Worm (Caenorhabditis elegans) whole organism, L2 larva: Measurements from ENCODE around the gene srxa-10.
A peak's percentile ranks its signal among the peaks of the same experiment; 100 is the strongest.

Experiments used
- C34F6.9 ChIP-seq: fragments of 150-350 bp; optimal IDR thresholded peaks from 2 replicates; lab custom pipeline; 2014; ENCODE audit warnings: missing biosample characterization, missing genetic modification characterization
- F13H6.1 ChIP-seq: sonication (generic microtip); optimal IDR thresholded peaks from 2 replicates; lab custom pipeline; 2016; ENCODE audit warnings: missing genetic modification characterization, missing compliant biosample characterization
- Y55F3AM.14 ChIP-seq: fragments of 200-800 bp; sonication (Bioruptor generic); optimal IDR thresholded peaks from 2 replicates; lab custom pipeline; 2018; ENCODE audit warnings: mild to moderate bottlenecking, missing genetic modification characterization, missing compliant biosample characterization
- ZK546.5 ChIP-seq: sonication (generic microtip); optimal IDR thresholded peaks from 2 replicates; lab custom pipeline; 2017; ENCODE audit warnings: missing biosample characterization, missing genetic modification characterization
- alr-1 ChIP-seq: fragments of 150-350 bp; optimal IDR thresholded peaks from 2 replicates; lab custom pipeline; 2014; ENCODE audit warnings: missing biosample characterization, missing genetic modification characterization
- aly-2 ChIP-seq: fragments of 150-350 bp; optimal IDR thresholded peaks from 2 replicates; lab custom pipeline; 2014; ENCODE audit warnings: missing biosample characterization, missing genetic modification characterization
- ama-1 ChIP-seq: fragments of 150-350 bp; optimal IDR thresholded peaks from 2 replicates; lab custom pipeline; 2018; ENCODE audit warnings: inconsistent platforms
- blmp-1 ChIP-seq: sonication (generic microtip); optimal IDR thresholded peaks from 2 replicates; lab custom pipeline; 2017; ENCODE audit warnings: missing genetic modification characterization, mild to moderate bottlenecking, missing compliant biosample characterization, antibody characterized with exemption, moderate library complexity; ENCODE audit not compliant: insufficient read depth
- ceh-16 ChIP-seq: fragments of 150-350 bp; optimal IDR thresholded peaks from 2 replicates; lab custom pipeline; 2014; ENCODE audit warnings: missing biosample characterization, missing genetic modification characterization
- ceh-82 ChIP-seq: fragments of 150-350 bp; optimal IDR thresholded peaks from 2 replicates; lab custom pipeline; 2014; ENCODE audit warnings: missing biosample characterization, missing genetic modification characterization
- crh-2 ChIP-seq: sonication (generic microtip); optimal IDR thresholded peaks from 2 replicates; lab custom pipeline; 2017; ENCODE audit warnings: missing biosample characterization, missing genetic modification characterization
- dmd-4 ChIP-seq: sonication (generic microtip); optimal IDR thresholded peaks from 2 replicates; lab custom pipeline; 2017; ENCODE audit warnings: missing biosample characterization, missing genetic modification characterization
- egl-27 ChIP-seq: sonication (generic microtip); optimal IDR thresholded peaks from 3 replicates; lab custom pipeline; 2017; ENCODE audit warnings: missing biosample characterization, missing genetic modification reagents, missing genetic modification characterization
- elt-3 ChIP-seq: sonication (generic microtip); optimal IDR thresholded peaks from 2 replicates; lab custom pipeline; 2017; ENCODE audit warnings: missing biosample characterization, missing genetic modification characterization
- gmeb-1 ChIP-seq: fragments of 150-350 bp; optimal IDR thresholded peaks from 2 replicates; lab custom pipeline; 2014; ENCODE audit warnings: missing biosample characterization, missing genetic modification characterization
- lin-11 ChIP-seq: fragments of 150-350 bp; sonication (generic microtip); optimal IDR thresholded peaks from 2 replicates; lab custom pipeline; 2014; ENCODE audit warnings: missing biosample characterization, missing genetic modification characterization, inconsistent platforms, mixed read lengths
- lin-13 ChIP-seq: fragments of 150-350 bp; optimal IDR thresholded peaks from 2 replicates; lab custom pipeline; 2014; ENCODE audit warnings: missing biosample characterization, missing genetic modification reagents, missing genetic modification characterization
- lsy-2 ChIP-seq, 2 experiments: fragments of 150-350 bp in 1 of 2; sonication (generic microtip) in 1 of 2; optimal IDR thresholded peaks; 2 replicates each; lab custom pipeline; 2014 to 2017; ENCODE audit warnings: missing biosample characterization in 2 of 2, missing genetic modification characterization in 2 of 2
- mab-5 ChIP-seq: fragments of 150-350 bp; optimal IDR thresholded peaks from 2 replicates; lab custom pipeline; 2014; ENCODE audit warnings: missing biosample characterization, missing genetic modification characterization
- mbf-1 ChIP-seq: sonication (generic microtip); optimal IDR thresholded peaks from 2 replicates; lab custom pipeline; 2017; ENCODE audit warnings: missing biosample characterization, missing genetic modification characterization
- mdl-1 ChIP-seq, 2 experiments: fragments of 150-350 bp in 1 of 2; sonication (generic microtip) in 1 of 2; optimal IDR thresholded peaks; 2 replicates each; lab custom pipeline; 2017; ENCODE audit warnings: missing biosample characterization in 2 of 2, missing genetic modification characterization in 2 of 2
- nhr-11 ChIP-seq: fragments of 150-350 bp; optimal IDR thresholded peaks from 2 replicates; lab custom pipeline; 2014; ENCODE audit warnings: missing biosample characterization, missing genetic modification characterization
- nhr-12 ChIP-seq: fragments of 150-350 bp; optimal IDR thresholded peaks from 2 replicates; lab custom pipeline; 2014; ENCODE audit warnings: missing biosample characterization, missing genetic modification characterization
- nhr-129 ChIP-seq: fragments of 150-350 bp; optimal IDR thresholded peaks from 2 replicates; lab custom pipeline; 2014; ENCODE audit warnings: missing biosample characterization, missing genetic modification characterization
- nhr-21 ChIP-seq: fragments of 150-350 bp; optimal IDR thresholded peaks from 2 replicates; lab custom pipeline; 2014; ENCODE audit warnings: missing biosample characterization, missing genetic modification characterization
- nhr-237 ChIP-seq: fragments of 150-350 bp; optimal IDR thresholded peaks from 2 replicates; lab custom pipeline; 2014; ENCODE audit warnings: missing biosample characterization, missing genetic modification characterization
- nhr-25 ChIP-seq: fragments of 150-350 bp; sonication (generic microtip); optimal IDR thresholded peaks from 3 replicates; lab custom pipeline; 2014; ENCODE audit warnings: missing biosample characterization, missing genetic modification characterization
- nhr-6 ChIP-seq: fragments of 150-350 bp; optimal IDR thresholded peaks from 2 replicates; lab custom pipeline; 2014; ENCODE audit warnings: missing biosample characterization, missing genetic modification characterization
- peb-1 ChIP-seq: fragments of 150-350 bp; optimal IDR thresholded peaks from 2 replicates; lab custom pipeline; 2014; ENCODE audit warnings: missing biosample characterization, missing genetic modification characterization
- sem-4 ChIP-seq: fragments of 150-350 bp; optimal IDR thresholded peaks from 2 replicates; lab custom pipeline; 2014; ENCODE audit warnings: missing biosample characterization, missing genetic modification reagents, missing genetic modification characterization
- skn-1 ChIP-seq: sonication (generic microtip); optimal IDR thresholded peaks from 2 replicates; lab custom pipeline; 2017; ENCODE audit warnings: missing biosample characterization, missing genetic modification characterization
- sma-3 ChIP-seq: sonication (generic microtip); optimal IDR thresholded peaks from 2 replicates; lab custom pipeline; 2016; ENCODE audit warnings: missing genetic modification reagents, missing genetic modification characterization, missing compliant biosample characterization
- sma-9 ChIP-seq, 2 experiments: fragments of 150-350 bp in 1 of 2; sonication (generic microtip) in 1 of 2; optimal IDR thresholded peaks; 2 replicates each; lab custom pipeline; 2014 to 2016; ENCODE audit warnings: missing genetic modification characterization in 2 of 2, mild to moderate bottlenecking in 1 of 2, missing biosample characterization in 1 of 2, missing compliant biosample characterization in 1 of 2, missing genetic modification reagents in 1 of 2, moderate library complexity in 1 of 2
- snpc-4 ChIP-seq: fragments of 150-350 bp; optimal IDR thresholded peaks from 2 replicates; lab custom pipeline; 2014; ENCODE audit warnings: missing biosample characterization, missing genetic modification characterization
- unc-39 ChIP-seq: fragments of 150-350 bp; optimal IDR thresholded peaks from 2 replicates; lab custom pipeline; 2014; ENCODE audit warnings: missing biosample characterization, missing genetic modification characterization
- unc-55 ChIP-seq: fragments of 150-350 bp; sonication (generic microtip); optimal IDR thresholded peaks from 3 replicates; lab custom pipeline; 2014; ENCODE audit warnings: missing biosample characterization, missing genetic modification reagents, missing genetic modification characterization
- unc-62 ChIP-seq: fragments of 150-350 bp; optimal IDR thresholded peaks from 2 replicates; lab custom pipeline; 2014; ENCODE audit warnings: missing biosample characterization, missing genetic modification reagents, missing genetic modification characterization
- ztf-1 ChIP-seq: fragments of 200-800 bp; sonication (Bioruptor generic); conservative IDR thresholded peaks from 2 replicates; pipeline ENCODE4 v1.3.6; 2022; ENCODE audit warnings: missing genetic modification characterization, missing compliant biosample characterization
- ztf-4 ChIP-seq: fragments of 150-350 bp; optimal IDR thresholded peaks from 2 replicates; lab custom pipeline; 2014; ENCODE audit warnings: missing biosample characterization, missing genetic modification characterization

Gene srxa-10

ce11 chrIII:9817087-9817612 is 20.8 kb upstream of the srxa-10 start, which contains the start of gene cnx-1 (continued):
- no peak for TF ChIP-seq blmp-1 (tag; lab: Kevin White, UChicago)
- no peak for TF ChIP-seq unc-62 (GFP tag; lab: Kevin White, UChicago)
- TF ChIP-seq snpc-4, result no peak
- TF ChIP-seq egl-27 (tag; lab: Kevin White, UChicago), result no peak
- peak; percentile 10 for TF ChIP-seq crh-2
- no peak for TF ChIP-seq alr-1 (tag; lab: Kevin White, UChicago)
- no peak for TF ChIP-seq mbf-1
- no peak for TF ChIP-seq aly-2 (tag; lab: Kevin White, UChicago)
- no peak for TF ChIP-seq unc-39 (tag; lab: Kevin White, UChicago)
- no peak for TF ChIP-seq dmd-4 (tag; lab: Kevin White, UChicago)

- no peak for TF ChIP-seq sem-4 (tag; lab: Kevin White, UChicago)
- TF ChIP-seq nhr-12 (tag; lab: Kevin White, UChicago), result no peak
- no peak for TF ChIP-seq unc-62 (GFP tag; lab: Kevin White, UChicago)
- TF ChIP-seq unc-55 (GFP tag; lab: Kevin White, UChicago), result no peak
- TF ChIP-seq mdl-1 (tag; optimal IDR thresholded peaks at IDR 0.05; lab: Kevin White, UChicago), result no peak
- TF ChIP-seq lsy-2 (tag; optimal IDR thresholded peaks at IDR 0.05; lab: Kevin White, UChicago), result no peak
- TF ChIP-seq mbf-1, result no peak
- no peak for TF ChIP-seq mab-5 (tag; lab: Kevin White, UChicago)
- no peak for TF ChIP-seq lin-11 (tag; lab: Kevin White, UChicago)
- TF ChIP-seq lin-13, result no peak
- no peak for TF ChIP-seq F13H6.1 (tag; lab: Kevin White, UChicago)
- no peak for TF ChIP-seq ZK546.5 (tag; lab: Kevin White, UChicago)
- TF ChIP-seq ceh-16 (tag; lab: Kevin White, UChicago), result no peak
- no peak for TF ChIP-seq skn-1 (tag; lab: Kevin White, UChicago)
- TF ChIP-seq C34F6.9, result no peak
Measured at ce11 chrIII:9813146-9813545, 16.8 kb upstream of the srxa-10 start, which contains the start of gene ZK632.14. TSS of gene ZK632.14 (plus strand) at chrIII:9813446.

ce11 chrIII:9808179-9808578 is 11.8 kb upstream of the srxa-10 start, which contains the start of gene gtap-2:
TSS of gene gtap-2 (plus strand) at chrIII:9808544.
- TF ChIP-seq peb-1 (no peak), C34F6.9 (peak; percentile 69), unc-55 (GFP tag; lab: Kevin White, UChicago) (peak; percentile 64), elt-3 (tag; lab: Kevin White, UChicago) (no peak), nhr-11 (tag; lab: Kevin White, UChicago) (no peak), nhr-237 (tag; lab: Kevin White, UChicago) (no peak), ztf-1 (GFP tag; lab: Robert Waterston, UW) (no peak), mdl-1 (tag; optimal IDR thresholded peaks at IDR 0.05; lab: Kevin White, UChicago) (no peak), mab-5 (tag; lab: Kevin White, UChicago) (no peak), lsy-2 (tag; optimal IDR thresholded peaks at IDR 0.05; lab: Kevin White, UChicago) (peak in 1 of 2 experiments; percentile 65), nhr-6 (tag; lab: Kevin White, UChicago) (no peak), gmeb-1 (no peak), sma-9 (GFP tag; optimal IDR thresholded peaks at IDR 0.05; lab: Kevin White, UChicago) (peak; percentile 15), sma-9 (tag; optimal IDR thresholded peaks at IDR 0.05; lab: Kevin White, UChicago) (no peak)

ce11 chrIII:9807560-9808046 is 11.3 kb upstream of the srxa-10 start:
- TF ChIP-seq mdl-1 (tag; optimal IDR thresholded peaks at IDR 0.05; lab: Kevin White, UChicago) (peak in 1 of 2 experiments; percentile 28), nhr-25 (peak; percentile 75), ama-1 (lab: Kevin White, UChicago) (peak; percentile 80), gmeb-1 (peak; percentile 52), Y55F3AM.14 (GFP tag; lab: Kevin White, UChicago) (peak; percentile 3), ceh-16 (tag; lab: Kevin White, UChicago) (no peak), ztf-4 (tag; lab: Kevin White, UChicago) (peak; percentile 14), lin-11 (tag; lab: Kevin White, UChicago) (no peak), peb-1 (no peak), blmp-1 (tag; lab: Kevin White, UChicago) (peak; percentile 46), crh-2 (peak; percentile 23), nhr-237 (tag; lab: Kevin White, UChicago) (no peak), nhr-6 (tag; lab: Kevin White, UChicago) (no peak), sma-9 (GFP tag; optimal IDR thresholded peaks at IDR 0.05; lab: Kevin White, UChicago) (peak; percentile 62), sma-9 (tag; optimal IDR thresholded peaks at IDR 0.05; lab: Kevin White, UChicago) (no peak), nhr-129 (tag; lab: Kevin White, UChicago) (peak; percentile 13), lsy-2 (tag; optimal IDR thresholded peaks at IDR 0.05; lab: Kevin White, UChicago) (peak in 1 of 2 experiments; percentile 26), ceh-82 (tag; lab: Kevin White, UChicago) (no peak), alr-1 (tag; lab: Kevin White, UChicago) (no peak), nhr-21 (peak; percentile 63), sma-3 (GFP tag; lab: Kevin White, UChicago) (peak; percentile 61), ztf-1 (GFP tag; lab: Robert Waterston, UW) (no peak)
- TF ChIP-seq, all 48 proteins: peak for 13
